Worm (Caenorhabditis elegans) whole organism, mixed stage, embryonic: Measurements from ENCODE around the gene rnf-113.

ENCODE experiments used
- M03D4.4 ChIP-seq: sonication (generic microtip); optimal IDR thresholded peaks from 2 replicates; lab custom pipeline; 2017; ENCODE audit warnings: mild to moderate bottlenecking, missing genetic modification characterization, missing compliant biosample characterization
- bed-3 ChIP-seq: fragments of 200-800 bp; sonication (Bioruptor generic); optimal IDR thresholded peaks from 3 replicates; lab custom pipeline; 2018; ENCODE audit warnings: mild to moderate bottlenecking, missing genetic modification characterization, moderate library complexity, missing compliant biosample characterization
- blmp-1 ChIP-seq: fragments of 150-350 bp; optimal IDR thresholded peaks from 2 replicates; lab custom pipeline; 2014; ENCODE audit warnings: missing biosample characterization, missing genetic modification characterization
- ceh-39 ChIP-seq: fragments of 150-350 bp; optimal IDR thresholded peaks from 2 replicates; lab custom pipeline; 2014; ENCODE audit warnings: missing biosample characterization, missing genetic modification characterization
- ceh-43 ChIP-seq: fragments of 200-800 bp; sonication (Bioruptor generic); optimal IDR thresholded peaks from 2 replicates; lab custom pipeline; 2018; ENCODE audit warnings: mild to moderate bottlenecking, missing genetic modification characterization, moderate library complexity, missing compliant biosample characterization
- ceh-83 ChIP-seq: fragments of 200-800 bp; sonication (Bioruptor generic); optimal IDR thresholded peaks from 2 replicates; lab custom pipeline; 2018; ENCODE audit warnings: mild to moderate bottlenecking, missing genetic modification characterization, missing compliant biosample characterization
- ces-1 ChIP-seq: fragments of 150-350 bp; optimal IDR thresholded peaks from 2 replicates; lab custom pipeline; 2014; ENCODE audit warnings: missing biosample characterization, missing genetic modification reagents, missing genetic modification characterization
- cnd-1 ChIP-seq: fragments of 200-800 bp; sonication (Bioruptor generic); optimal IDR thresholded peaks from 2 replicates; lab custom pipeline; 2018; ENCODE audit warnings: mild to moderate bottlenecking, missing genetic modification characterization, missing compliant biosample characterization
- drap-1 ChIP-seq: fragments of 200-800 bp; sonication (Bioruptor generic); optimal IDR thresholded peaks from 3 replicates; lab custom pipeline; 2018; ENCODE audit warnings: mild to moderate bottlenecking, missing genetic modification characterization, missing compliant biosample characterization
- elt-1 ChIP-seq: sonication (generic microtip); optimal IDR thresholded peaks from 2 replicates; lab custom pipeline; 2017; ENCODE audit warnings: missing genetic modification characterization, mild to moderate bottlenecking, missing compliant biosample characterization, antibody characterized with exemption, moderate library complexity, borderline replicate concordance; ENCODE audit not compliant: insufficient read depth
- elt-3 ChIP-seq: fragments of 150-350 bp; optimal IDR thresholded peaks from 2 replicates; lab custom pipeline; 2014; ENCODE audit warnings: missing biosample characterization, missing genetic modification characterization
- flh-1 ChIP-seq: fragments of 200-800 bp; sonication (Bioruptor generic); optimal IDR thresholded peaks from 2 replicates; lab custom pipeline; 2018; ENCODE audit warnings: mild to moderate bottlenecking, missing genetic modification characterization, moderate library complexity, missing compliant biosample characterization
- ham-2 ChIP-seq: fragments of 200-800 bp; sonication (Bioruptor generic); optimal IDR thresholded peaks from 2 replicates; lab custom pipeline; 2018; ENCODE audit warnings: mild to moderate bottlenecking, missing genetic modification characterization, missing compliant biosample characterization
- hlh-1 ChIP-seq: fragments of 150-350 bp; optimal IDR thresholded peaks from 2 replicates; lab custom pipeline; 2014; ENCODE audit warnings: missing biosample characterization, missing genetic modification reagents, missing genetic modification characterization
- lin-13 ChIP-seq: fragments of 150-350 bp; optimal IDR thresholded peaks from 2 replicates; lab custom pipeline; 2014; ENCODE audit warnings: missing biosample characterization, missing genetic modification characterization
- lin-32 ChIP-seq: fragments of 200-800 bp; sonication (Bioruptor generic); optimal IDR thresholded peaks from 2 replicates; lab custom pipeline; 2018; ENCODE audit warnings: mild to moderate bottlenecking, missing genetic modification characterization, missing compliant biosample characterization
- lsy-2 ChIP-seq: fragments of 150-350 bp; optimal IDR thresholded peaks from 2 replicates; lab custom pipeline; 2014; ENCODE audit warnings: missing biosample characterization, missing genetic modification characterization
- mab-5 ChIP-seq: fragments of 150-350 bp; optimal IDR thresholded peaks from 2 replicates; lab custom pipeline; 2014; ENCODE audit warnings: missing biosample characterization, missing genetic modification characterization
- mep-1 ChIP-seq: fragments of 150-350 bp; optimal IDR thresholded peaks from 2 replicates; lab custom pipeline; 2017; ENCODE audit warnings: missing biosample characterization, missing genetic modification reagents, missing genetic modification characterization, inconsistent platforms
- mls-2 ChIP-seq: sonication (generic microtip); optimal IDR thresholded peaks from 2 replicates; lab custom pipeline; 2016; ENCODE audit warnings: mild to moderate bottlenecking, missing genetic modification characterization, moderate library complexity, missing compliant biosample characterization
- nhr-12 ChIP-seq: fragments of 150-350 bp; optimal IDR thresholded peaks from 2 replicates; lab custom pipeline; 2014; ENCODE audit warnings: missing biosample characterization, missing genetic modification characterization
- nhr-2 ChIP-seq: fragments of 150-350 bp; optimal IDR thresholded peaks from 2 replicates; lab custom pipeline; 2014; ENCODE audit warnings: missing biosample characterization, missing genetic modification characterization
- nhr-237 ChIP-seq: fragments of 150-350 bp; optimal IDR thresholded peaks from 2 replicates; lab custom pipeline; 2014; ENCODE audit warnings: missing biosample characterization, missing genetic modification characterization
- nhr-28 ChIP-seq: fragments of 150-350 bp; optimal IDR thresholded peaks from 2 replicates; lab custom pipeline; 2014; ENCODE audit warnings: missing biosample characterization, missing genetic modification characterization
- nhr-76 ChIP-seq: sonication (generic microtip); optimal IDR thresholded peaks from 2 replicates; lab custom pipeline; 2017; ENCODE audit warnings: missing biosample characterization, missing genetic modification characterization
- pha-4 ChIP-seq: fragments of 150-350 bp; optimal IDR thresholded peaks from 2 replicates; lab custom pipeline; 2018; ENCODE audit warnings: missing biosample characterization, missing genetic modification reagents, missing genetic modification characterization
- sem-2 ChIP-seq: fragments of 200-800 bp; sonication (Bioruptor generic); optimal IDR thresholded peaks from 2 replicates; lab custom pipeline; 2018; ENCODE audit warnings: mild to moderate bottlenecking, missing genetic modification characterization, missing compliant biosample characterization
- snpc-4 ChIP-seq: fragments of 150-350 bp; optimal IDR thresholded peaks from 2 replicates; lab custom pipeline; 2014; ENCODE audit warnings: missing biosample characterization, missing genetic modification characterization
- sptf-1 ChIP-seq: sonication (generic microtip); optimal IDR thresholded peaks from 2 replicates; lab custom pipeline; 2017; ENCODE audit warnings: mild to moderate bottlenecking, missing genetic modification characterization, moderate library complexity, missing compliant biosample characterization
- tbx-8 ChIP-seq: fragments of 200-800 bp; sonication (Bioruptor generic); optimal IDR thresholded peaks from 2 replicates; lab custom pipeline; 2018; ENCODE audit warnings: mild to moderate bottlenecking, missing genetic modification characterization, moderate library complexity, missing compliant biosample characterization
- unc-120 ChIP-seq: sonication (generic microtip); optimal IDR thresholded peaks from 2 replicates; lab custom pipeline; 2017; ENCODE audit warnings: missing genetic modification characterization, missing compliant biosample characterization; ENCODE audit not compliant: poor library complexity, severe bottlenecking
- unc-39 ChIP-seq: fragments of 150-350 bp; optimal IDR thresholded peaks from 2 replicates; lab custom pipeline; 2014; ENCODE audit warnings: missing biosample characterization, missing genetic modification characterization
- unc-62 ChIP-seq: fragments of 150-350 bp; optimal IDR thresholded peaks from 2 replicates; lab custom pipeline; 2014; ENCODE audit warnings: missing biosample characterization, missing genetic modification reagents, missing genetic modification characterization
- zip-8 ChIP-seq: fragments of 150-350 bp; optimal IDR thresholded peaks from 2 replicates; lab custom pipeline; 2014; ENCODE audit warnings: missing biosample characterization, missing genetic modification characterization
- ztf-11 ChIP-seq: fragments of 150-350 bp; optimal IDR thresholded peaks from 2 replicates; lab custom pipeline; 2014; ENCODE audit warnings: missing biosample characterization, missing genetic modification characterization

The rnf-113 gene

ce11 chrIII:10708484-10708883 is 49.0 kb downstream of the rnf-113 start:
- TF ChIP-seq pha-4 (tag; lab: Kevin White, UChicago) (no peak), snpc-4 (tag; lab: Kevin White, UChicago) (no peak), mep-1 (tag; lab: Kevin White, UChicago) (no peak), ces-1 (GFP tag; lab: Kevin White, UChicago) (no peak), unc-62 (no peak), tbx-8 (GFP tag; lab: Kevin White, UChicago) (no peak), sem-2 (no peak), ceh-83 (GFP tag; lab: Kevin White, UChicago) (no peak), unc-120 (tag; lab: Kevin White, UChicago) (no peak), lsy-2 (tag; lab: Kevin White, UChicago) (no peak), nhr-237 (tag; lab: Kevin White, UChicago) (no peak), zip-8 (tag; lab: Kevin White, UChicago) (no peak), lin-13 (tag; lab: Kevin White, UChicago) (no peak), elt-1 (tag; lab: Kevin White, UChicago) (no peak), mls-2 (tag; lab: Kevin White, UChicago) (no peak), lin-32 (no peak), ceh-39 (tag; lab: Kevin White, UChicago) (no peak), nhr-2 (no peak), bed-3 (GFP tag; lab: Kevin White, UChicago) (no peak)

- no peak for TF ChIP-seq nhr-28
- TF ChIP-seq hlh-1 (tag; lab: Kevin White, UChicago): no peak
- TF ChIP-seq tbx-8 (GFP tag; lab: Kevin White, UChicago): no peak
- TF ChIP-seq blmp-1 (tag; lab: Kevin White, UChicago): no peak
- no peak for TF ChIP-seq nhr-76 (tag; lab: Kevin White, UChicago)
- no peak for TF ChIP-seq unc-39
- no peak for TF ChIP-seq lin-32
- TF ChIP-seq nhr-2: no peak
- TF ChIP-seq elt-1 (tag; lab: Kevin White, UChicago): no peak
Measured at ce11 chrIII:10707461-10707860, 50.0 kb downstream of the rnf-113 start, which contains the start of gene mrpl-12. Gene mrpl-12, plus strand, starts transcription at chrIII:10707761.

DNA sequence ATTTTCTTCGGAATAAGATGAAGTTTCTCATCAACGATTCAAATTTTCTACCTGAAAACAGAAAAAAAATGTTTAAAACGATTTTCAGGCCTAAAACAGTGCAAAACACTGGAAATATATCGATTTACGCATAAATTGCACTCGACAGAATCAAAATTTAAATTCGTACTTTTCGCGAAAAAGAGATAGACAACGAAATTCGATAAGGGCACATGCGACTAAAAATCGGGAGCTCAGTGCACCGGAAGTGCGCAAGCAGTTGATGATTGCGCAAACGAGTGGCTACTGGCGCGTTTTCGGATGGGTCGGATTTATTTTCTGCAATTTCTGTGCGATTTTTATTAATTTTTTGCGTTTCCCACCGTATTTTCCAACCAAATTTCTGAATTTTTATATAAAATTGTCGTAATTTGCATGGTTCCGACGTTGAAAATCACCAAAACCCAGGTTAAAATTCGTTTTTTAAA is 50.4 kb downstream of the rnf-113 start, which contains the start of the genes Y39A1A.21 and Y39A1A.22:
Y39A1A.21 (minus strand) TSS at position 51 of the 467 bp plus-strand sequence.
Y39A1A.22 (minus strand) TSS at position 57 of the 467 bp plus-strand sequence.
- TF ChIP-seq mls-2 (tag; lab: Kevin White, UChicago) (peak; percentile 64), unc-62 (no peak), flh-1 (no peak), elt-3 (tag; lab: Kevin White, UChicago) (no peak), lsy-2 (tag; lab: Kevin White, UChicago) (peak; percentile 80), mab-5 (tag; lab: Kevin White, UChicago) (no peak), pha-4 (tag; lab: Kevin White, UChicago) (peak; percentile 67), blmp-1 (tag; lab: Kevin White, UChicago) (no peak), cnd-1 (tag; lab: Kevin White, UChicago) (peak; percentile 29), elt-1 (tag; lab: Kevin White, UChicago) (no peak), lin-13 (tag; lab: Kevin White, UChicago) (peak; percentile 86), sem-2 (no peak), nhr-2 (no peak), drap-1 (GFP tag; lab: Kevin White, UChicago) (peak; percentile 9), ceh-43 (GFP tag; lab: Kevin White, UChicago) (peak; percentile 1), sptf-1 (peak; percentile 83), ceh-83 (GFP tag; lab: Kevin White, UChicago) (no peak), lin-32 (peak; percentile 12), nhr-76 (tag; lab: Kevin White, UChicago) (no peak), mep-1 (tag; lab: Kevin White, UChicago) (peak; percentile 44), nhr-12 (tag; lab: Kevin White, UChicago) (no peak), snpc-4 (tag; lab: Kevin White, UChicago) (no peak), ztf-11 (tag; lab: Kevin White, UChicago) (peak; percentile 8), nhr-237 (tag; lab: Kevin White, UChicago) (peak; percentile 55), hlh-1 (tag; lab: Kevin White, UChicago) (peak; percentile 31), unc-120 (tag; lab: Kevin White, UChicago) (peak; percentile 34), tbx-8 (GFP tag; lab: Kevin White, UChicago) (peak; percentile 30), M03D4.4 (peak; percentile 64), ham-2 (GFP tag; lab: Kevin White, UChicago) (no peak), zip-8 (tag; lab: Kevin White, UChicago) (no peak), nhr-28 (no peak), ceh-39 (tag; lab: Kevin White, UChicago) (peak; percentile 36), unc-39 (peak; percentile 6), bed-3 (GFP tag; lab: Kevin White, UChicago) (peak; percentile 7), ces-1 (GFP tag; lab: Kevin White, UChicago) (peak; percentile 89)
